Worm (Caenorhabditis elegans) whole organism, late embryonic: ENCODE results near the gene ncx-2.

ENCODE experiments used
- ceh-24 ChIP-seq: sonication (generic microtip); optimal IDR thresholded peaks from 2 replicates; lab custom pipeline; 2016; ENCODE audit warnings: mild to moderate bottlenecking, missing genetic modification characterization, missing compliant biosample characterization
- ets-4 ChIP-seq: sonication (generic microtip); optimal IDR thresholded peaks from 2 replicates; lab custom pipeline; 2016; ENCODE audit warnings: missing genetic modification characterization, missing compliant biosample characterization
- sox-2 ChIP-seq: fragments of 200-800 bp; sonication (Bioruptor generic); IDR thresholded peaks from 2 replicates; pipeline ENCODE4 v1.3.6; 2022; ENCODE audit warnings: missing genetic modification reagents, missing genetic modification characterization, missing compliant biosample characterization
- ttx-3 ChIP-seq: sonication (generic microtip); optimal IDR thresholded peaks from 2 replicates; lab custom pipeline; 2016; ENCODE audit warnings: missing genetic modification reagents, missing genetic modification characterization, missing compliant biosample characterization

DNA sequence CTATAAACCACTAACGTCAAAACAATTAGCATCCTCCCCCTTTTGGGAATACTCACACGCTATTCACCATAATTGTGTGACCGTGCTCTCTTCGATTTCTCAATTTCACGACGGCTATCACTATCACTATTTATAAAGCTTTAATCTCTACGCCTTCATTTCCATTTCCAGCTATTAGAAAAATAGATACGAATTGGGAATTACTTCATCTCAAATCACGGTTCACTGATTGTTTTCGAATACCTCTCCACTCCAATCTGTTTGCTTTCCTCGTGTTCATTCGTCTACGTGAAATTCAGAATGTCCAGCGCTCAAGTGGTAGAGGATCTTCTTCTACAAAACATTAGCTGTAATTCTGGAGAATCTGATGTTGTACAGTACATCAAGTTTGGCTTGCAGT, 33.4 kb downstream of the ncx-2 start, which contains the start of gene srg-29:
- TF ChIP-seq ttx-3 (no peak), ets-4 (no peak), ceh-24 (tag; lab: Kevin White, UChicago) (no peak), sox-2 (GFP tag; lab: Robert Waterston, UW) (no peak)
